Fruit fly (Drosophila melanogaster) whole organism, embryonic: ENCODE data around the gene Uev1A.

Source experiments
- CG14014 ChIP-seq: fragments of 200-800 bp; sonication (Bioruptor generic); IDR thresholded peaks from 2 replicates; pipeline ENCODE4 v1.3.6; 2022; ENCODE audit warnings: missing biosample characterization, missing genetic modification characterization
- CG15601 ChIP-seq: fragments of 200-800 bp; sonication (Bioruptor generic); optimal IDR thresholded peaks from 3 replicates; lab custom pipeline; 2019; ENCODE audit warnings: missing biosample characterization, mild to moderate bottlenecking, missing genetic modification characterization, moderate library complexity
- CG30431 ChIP-seq: fragments of 200-800 bp; sonication (Bioruptor generic); optimal IDR thresholded peaks from 2 replicates; lab custom pipeline; 2017; ENCODE audit warnings: missing biosample characterization, missing genetic modification characterization
- CG34376 ChIP-seq: fragments of 200-800 bp; sonication (Bioruptor generic); optimal IDR thresholded peaks from 2 replicates; lab custom pipeline; 2018; ENCODE audit warnings: missing biosample characterization, mild to moderate bottlenecking, missing genetic modification characterization
- ems ChIP-seq: fragments of 200-800 bp; sonication (Bioruptor generic); optimal IDR thresholded peaks from 3 replicates; lab custom pipeline; 2016; ENCODE audit warnings: missing biosample characterization, missing genetic modification characterization
- grau ChIP-seq: fragments of 200-800 bp; optimal IDR thresholded peaks from 3 replicates; lab custom pipeline; 2019; ENCODE audit warnings: missing biosample characterization, mild to moderate bottlenecking, missing genetic modification characterization, moderate library complexity
- psq ChIP-seq: fragments of 200-800 bp; sonication (Bioruptor generic); optimal IDR thresholded peaks from 2 replicates; lab custom pipeline; 2017; ENCODE audit warnings: missing biosample characterization, missing genetic modification characterization

DNA sequence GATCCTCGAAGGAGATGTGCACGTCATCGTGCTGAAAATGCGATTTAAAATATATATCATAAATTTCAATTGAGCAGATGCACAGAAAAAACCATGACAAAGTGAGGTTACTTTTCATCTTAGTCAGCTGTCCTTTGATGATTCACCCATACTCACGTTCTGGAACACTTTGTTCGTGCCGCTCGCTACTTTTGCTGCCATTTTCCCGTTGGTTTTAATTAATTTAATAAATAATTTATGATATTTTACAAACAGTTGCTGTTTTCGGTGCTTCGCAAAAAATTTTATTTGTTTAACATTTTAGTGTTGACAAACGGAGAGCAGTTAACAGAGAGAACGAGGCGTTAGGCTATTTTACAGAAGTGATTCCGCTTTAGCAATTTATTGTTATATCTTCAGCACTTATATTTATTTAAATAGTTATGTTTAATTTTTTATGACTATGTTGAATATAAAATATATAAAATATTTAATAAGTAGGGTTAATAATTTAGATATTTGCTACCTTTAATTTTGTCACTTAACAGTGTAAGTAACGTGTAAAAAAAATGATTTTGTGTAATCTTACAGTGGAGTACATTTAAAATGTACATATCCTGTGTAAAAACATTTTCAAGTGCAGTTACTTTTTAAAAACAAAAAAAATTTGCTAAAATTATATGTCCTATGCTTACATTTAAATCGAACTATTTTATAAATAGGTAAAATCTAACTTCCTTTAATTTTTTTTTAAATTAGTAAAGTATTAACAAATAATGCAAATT is 1.9 kb upstream of the Uev1A start, which contains the start of gene Pfdn4:
- TF ChIP-seq CG30431 (GFP tag; lab: Kevin White, UChicago), result no peak
- no peak for TF ChIP-seq ems (GFP tag; lab: Kevin White, UChicago)
- no peak for TF ChIP-seq psq (GFP tag; lab: Kevin White, UChicago)
- TF ChIP-seq grau, result no peak
- TF ChIP-seq CG14014 (GFP tag; lab: Robert Waterston, UW), result no peak
- TF ChIP-seq CG15601 (tag; lab: Kevin White, UChicago), result no peak
- no peak for TF ChIP-seq CG34376
